Worm (Caenorhabditis elegans) whole organism, L3 larva: ENCODE results near the gene chil-11.

Experiments used
- aly-2 ChIP-seq: fragments of 150-350 bp; optimal IDR thresholded peaks from 2 replicates; lab custom pipeline; 2014; ENCODE audit warnings: missing biosample characterization, missing genetic modification characterization
- ceh-16 ChIP-seq: sonication (generic microtip); optimal IDR thresholded peaks from 2 replicates; lab custom pipeline; 2017; ENCODE audit warnings: missing biosample characterization, missing genetic modification characterization
- ceh-28 ChIP-seq: fragments of 150-350 bp; optimal IDR thresholded peaks from 2 replicates; lab custom pipeline; 2014; ENCODE audit warnings: missing biosample characterization, missing genetic modification reagents, missing genetic modification characterization
- ceh-82 ChIP-seq: fragments of 150-350 bp; optimal IDR thresholded peaks from 2 replicates; lab custom pipeline; 2014; ENCODE audit warnings: missing biosample characterization, missing genetic modification characterization
- ceh-9 ChIP-seq: sonication (generic microtip); optimal IDR thresholded peaks from 2 replicates; lab custom pipeline; 2018; ENCODE audit warnings: missing biosample characterization, missing genetic modification characterization
- daf-12 ChIP-seq: fragments of 150-350 bp; optimal IDR thresholded peaks from 2 replicates; lab custom pipeline; 2014; ENCODE audit warnings: missing biosample characterization, missing genetic modification reagents, missing genetic modification characterization
- egl-27 ChIP-seq: sonication (generic microtip); optimal IDR thresholded peaks from 4 replicates; lab custom pipeline; 2017; ENCODE audit warnings: missing biosample characterization, missing genetic modification reagents, missing genetic modification characterization
- egl-5 ChIP-seq: fragments of 150-350 bp; optimal IDR thresholded peaks from 2 replicates; lab custom pipeline; 2017; ENCODE audit warnings: missing biosample characterization, missing genetic modification reagents, missing genetic modification characterization, inconsistent platforms
- elt-1 ChIP-seq: fragments of 150-350 bp; optimal IDR thresholded peaks from 2 replicates; lab custom pipeline; 2014; ENCODE audit warnings: missing biosample characterization, missing genetic modification characterization
- elt-2 ChIP-seq: sonication (generic microtip); optimal IDR thresholded peaks from 2 replicates; lab custom pipeline; 2016; ENCODE audit warnings: missing genetic modification reagents, mild to moderate bottlenecking, missing genetic modification characterization, missing compliant biosample characterization
- elt-3 ChIP-seq, 3 experiments: fragments of 150-350 bp in 1 of 3; sonication (generic microtip) in 2 of 3; optimal IDR thresholded peaks; 2 replicates in 2 of 3; 4 replicates in 1 of 3; lab custom pipeline; 2014 to 2017; ENCODE audit warnings: missing biosample characterization in 3 of 3, missing genetic modification characterization in 3 of 3
- fkh-10 ChIP-seq: sonication (generic microtip); optimal IDR thresholded peaks from 2 replicates; lab custom pipeline; 2017; ENCODE audit warnings: missing biosample characterization, missing genetic modification reagents, missing genetic modification characterization
- fkh-2 ChIP-seq: fragments of 150-350 bp; optimal IDR thresholded peaks from 2 replicates; lab custom pipeline; 2014; ENCODE audit warnings: missing biosample characterization, missing genetic modification reagents, missing genetic modification characterization
- fos-1 ChIP-seq: fragments of 150-350 bp; optimal IDR thresholded peaks from 2 replicates; lab custom pipeline; 2014; ENCODE audit warnings: missing biosample characterization, missing genetic modification characterization
- hmg-11 ChIP-seq: sonication (generic microtip); optimal IDR thresholded peaks from 2 replicates; lab custom pipeline; 2016; ENCODE audit warnings: missing genetic modification characterization, missing compliant biosample characterization
- lin-15B ChIP-seq: fragments of 150-350 bp; optimal IDR thresholded peaks from 2 replicates; lab custom pipeline; 2014; ENCODE audit warnings: missing biosample characterization, missing genetic modification characterization
- lin-39 ChIP-seq: fragments of 150-350 bp; optimal IDR thresholded peaks from 2 replicates; lab custom pipeline; 2018; ENCODE audit warnings: missing biosample characterization, missing genetic modification reagents, missing genetic modification characterization
- lsy-12 ChIP-seq: sonication (generic microtip); optimal IDR thresholded peaks from 2 replicates; lab custom pipeline; 2016; ENCODE audit warnings: mild to moderate bottlenecking, missing genetic modification characterization, missing compliant biosample characterization
- mdl-1 ChIP-seq: fragments of 150-350 bp; optimal IDR thresholded peaks from 2 replicates; lab custom pipeline; 2014; ENCODE audit warnings: missing biosample characterization, missing genetic modification characterization
- nfya-1 ChIP-seq: sonication (generic microtip); optimal IDR thresholded peaks from 2 replicates; lab custom pipeline; 2017; ENCODE audit warnings: missing genetic modification characterization, mild to moderate bottlenecking, missing compliant biosample characterization, antibody characterized with exemption, moderate library complexity; ENCODE audit not compliant: insufficient read depth
- nhr-12 ChIP-seq: fragments of 150-350 bp; optimal IDR thresholded peaks from 2 replicates; lab custom pipeline; 2014; ENCODE audit warnings: missing biosample characterization, missing genetic modification characterization
- nhr-23 ChIP-seq: fragments of 150-350 bp; optimal IDR thresholded peaks from 2 replicates; lab custom pipeline; 2014; ENCODE audit warnings: missing biosample characterization, missing genetic modification reagents, missing genetic modification characterization
- nhr-25 ChIP-seq: sonication (generic microtip); optimal IDR thresholded peaks from 2 replicates; lab custom pipeline; 2017; ENCODE audit warnings: missing biosample characterization, missing genetic modification characterization
- nhr-28 ChIP-seq: fragments of 150-350 bp; optimal IDR thresholded peaks from 2 replicates; lab custom pipeline; 2014; ENCODE audit warnings: missing biosample characterization, missing genetic modification characterization
- nhr-43 ChIP-seq: sonication (generic microtip); optimal IDR thresholded peaks from 2 replicates; lab custom pipeline; 2016; ENCODE audit warnings: mild to moderate bottlenecking, missing genetic modification characterization, missing compliant biosample characterization; ENCODE audit not compliant: poor library complexity, severe bottlenecking
- nhr-77 ChIP-seq: fragments of 150-350 bp; optimal IDR thresholded peaks from 2 replicates; lab custom pipeline; 2014; ENCODE audit warnings: missing biosample characterization, missing genetic modification characterization
- pha-4 ChIP-seq: fragments of 150-350 bp; optimal IDR thresholded peaks from 2 replicates; lab custom pipeline; 2014; ENCODE audit warnings: missing biosample characterization, missing genetic modification reagents, missing genetic modification characterization
- pqm-1 ChIP-seq: fragments of 150-350 bp; optimal IDR thresholded peaks from 2 replicates; lab custom pipeline; 2017; ENCODE audit warnings: missing biosample characterization, missing genetic modification characterization, inconsistent platforms
- skn-1 ChIP-seq: fragments of 150-350 bp; optimal IDR thresholded peaks from 2 replicates; lab custom pipeline; 2014; ENCODE audit warnings: missing biosample characterization, missing genetic modification characterization
- tbx-2 ChIP-seq: sonication (generic microtip); optimal IDR thresholded peaks from 2 replicates; lab custom pipeline; 2016; ENCODE audit warnings: mild to moderate bottlenecking, missing genetic modification characterization, missing compliant biosample characterization
- unc-62 ChIP-seq: fragments of 150-350 bp; sonication (generic microtip); optimal IDR thresholded peaks from 4 replicates; lab custom pipeline; 2014; ENCODE audit warnings: missing biosample characterization, missing genetic modification reagents, missing genetic modification characterization
- zag-1 ChIP-seq: fragments of 150-350 bp; optimal IDR thresholded peaks from 2 replicates; lab custom pipeline; 2014; ENCODE audit warnings: missing biosample characterization, missing genetic modification characterization
- ztf-11 ChIP-seq: fragments of 150-350 bp; optimal IDR thresholded peaks from 2 replicates; lab custom pipeline; 2014; ENCODE audit warnings: missing biosample characterization, missing genetic modification characterization
- ztf-4 ChIP-seq: fragments of 150-350 bp; optimal IDR thresholded peaks from 2 replicates; lab custom pipeline; 2014; ENCODE audit warnings: missing biosample characterization, missing genetic modification characterization

Gene chil-11

ce11 chrIV:5731597-5731996 is 9.5 kb upstream of the chil-11 start, which contains the start of gene H35B03.2 (continued):
- peak; percentile 71 for TF ChIP-seq skn-1 (tag; lab: Kevin White, UChicago)
- no peak for TF ChIP-seq egl-5
- TF ChIP-seq nhr-77 (tag; lab: Kevin White, UChicago): no peak
- TF ChIP-seq fkh-2 (tag; lab: Kevin White, UChicago): no peak
- no peak for TF ChIP-seq egl-27
- no peak for TF ChIP-seq ceh-82
- TF ChIP-seq ceh-16 (tag; lab: Kevin White, UChicago): no peak

DNA sequence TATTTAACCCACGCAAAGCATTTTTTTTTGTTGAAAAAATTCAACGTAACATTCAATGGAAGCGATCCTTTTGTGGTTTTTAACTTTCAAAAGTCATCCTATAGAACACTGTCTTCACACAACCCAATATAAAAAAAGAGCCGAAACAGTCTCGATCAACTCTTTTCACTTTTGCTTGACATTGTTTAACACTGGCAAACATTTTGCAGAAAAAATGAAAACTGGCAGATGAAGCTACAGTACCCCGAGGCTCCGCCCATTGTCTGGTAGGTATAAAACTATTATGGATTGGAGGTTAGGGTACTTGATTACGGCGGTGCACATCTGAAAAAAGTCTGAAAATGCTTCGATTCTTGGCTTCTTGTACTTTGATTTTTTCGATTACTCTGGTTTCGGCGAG is 6.4 kb upstream of the chil-11 start, which contains the start of gene cpg-18:
cpg-18 (plus strand) TSS at position 301 of the 400 bp plus-strand sequence.
- TF ChIP-seq aly-2: no peak

DNA sequence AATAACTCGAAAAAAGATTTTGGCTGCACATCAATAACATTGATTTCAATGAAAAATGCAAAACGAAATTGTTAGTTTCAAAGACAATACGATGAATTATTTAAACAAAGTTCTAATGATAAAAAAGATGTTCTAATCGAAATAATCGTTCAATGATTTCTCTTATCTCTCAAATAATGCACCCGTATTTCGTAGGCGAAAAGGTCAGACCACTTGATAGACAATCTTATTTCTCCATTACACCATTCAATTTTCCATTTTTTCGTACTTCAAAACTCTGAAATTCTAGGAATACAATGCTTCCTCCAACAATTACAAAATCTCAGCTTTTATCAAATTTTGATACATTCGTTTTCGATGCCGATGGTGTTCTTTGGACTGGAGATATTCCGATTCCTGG is 3.0 kb downstream of the chil-11 start, which contains the start of gene C45E5.1:
C45E5.1 (plus strand) TSS at position 290 of the 400 bp plus-strand sequence.
- TF ChIP-seq egl-27 (no peak), nhr-43 (tag; lab: Kevin White, UChicago) (no peak), fos-1 (tag; lab: Kevin White, UChicago) (no peak), elt-2 (tag; lab: Kevin White, UChicago) (peak; percentile 49), pqm-1 (tag; lab: Kevin White, UChicago) (peak; percentile 47), elt-1 (no peak)

DNA sequence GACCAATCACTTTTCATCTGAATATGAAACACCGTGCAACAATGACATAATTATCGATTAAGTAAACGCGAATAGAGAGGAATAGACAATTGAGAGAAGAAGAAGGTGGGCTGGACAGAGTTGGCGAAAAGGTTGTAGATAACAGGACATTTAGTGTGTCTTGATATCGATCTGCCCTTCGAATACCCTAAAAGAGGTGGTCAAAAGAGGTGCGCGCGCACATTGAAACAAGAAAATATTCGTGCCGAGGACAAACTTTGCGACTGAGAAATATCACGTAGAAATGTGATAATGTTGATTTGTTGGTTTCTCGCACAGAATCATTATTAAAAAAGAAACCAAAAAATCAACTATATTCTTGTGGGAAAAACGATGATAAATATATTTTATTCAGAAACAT is 8.7 kb downstream of the chil-11 start:
- TF ChIP-seq nhr-25 (tag; lab: Kevin White, UChicago) (peak; percentile 29), zag-1 (tag; lab: Kevin White, UChicago) (no peak), elt-2 (tag; lab: Kevin White, UChicago) (peak; percentile 41), hmg-11 (tag; lab: Kevin White, UChicago) (no peak), lsy-12 (tag; lab: Kevin White, UChicago) (no peak), lin-15B (tag; lab: Kevin White, UChicago) (no peak), elt-1 (peak; percentile 51), nfya-1 (tag; lab: Kevin White, UChicago) (peak; percentile 22), elt-3 (tag; optimal IDR thresholded peaks at IDR 0.05; lab: Kevin White, UChicago) (peak in 1 of 3 experiments; percentile 12), nhr-43 (tag; lab: Kevin White, UChicago) (peak; percentile 25), ceh-28 (peak; percentile 51), nhr-12 (tag; lab: Kevin White, UChicago) (no peak), nhr-23 (tag; lab: Kevin White, UChicago) (peak; percentile 36), daf-12 (tag; lab: Kevin White, UChicago) (no peak)

DNA sequence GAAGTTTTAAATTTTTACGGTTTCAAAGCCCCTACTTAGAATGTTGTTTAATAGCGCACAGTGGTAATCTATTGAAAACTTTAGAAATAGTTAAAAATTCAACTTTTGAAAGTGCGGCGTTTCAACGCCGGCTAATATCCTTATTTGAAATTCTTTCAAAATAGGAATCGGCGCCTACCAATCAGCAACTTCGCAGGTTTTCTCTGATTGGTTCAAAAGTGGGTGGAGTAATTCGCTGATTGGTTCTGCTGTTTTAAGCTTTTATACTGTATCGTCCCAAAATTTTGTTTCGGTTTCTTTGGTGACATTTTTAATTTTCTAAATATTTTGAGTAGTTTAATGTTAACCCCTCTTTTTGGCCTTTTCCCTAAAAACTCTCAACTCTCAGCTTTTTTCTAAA is 10.9 kb downstream of the chil-11 start:
- TF ChIP-seq fkh-10 (GFP tag; lab: Kevin White, UChicago) (no peak), mdl-1 (no peak), unc-62 (no peak), fos-1 (tag; lab: Kevin White, UChicago) (no peak), ztf-4 (no peak), nfya-1 (tag; lab: Kevin White, UChicago) (peak; percentile 94), ceh-9 (tag; lab: Kevin White, UChicago) (no peak), aly-2 (no peak), lin-15B (tag; lab: Kevin White, UChicago) (no peak)

DNA sequence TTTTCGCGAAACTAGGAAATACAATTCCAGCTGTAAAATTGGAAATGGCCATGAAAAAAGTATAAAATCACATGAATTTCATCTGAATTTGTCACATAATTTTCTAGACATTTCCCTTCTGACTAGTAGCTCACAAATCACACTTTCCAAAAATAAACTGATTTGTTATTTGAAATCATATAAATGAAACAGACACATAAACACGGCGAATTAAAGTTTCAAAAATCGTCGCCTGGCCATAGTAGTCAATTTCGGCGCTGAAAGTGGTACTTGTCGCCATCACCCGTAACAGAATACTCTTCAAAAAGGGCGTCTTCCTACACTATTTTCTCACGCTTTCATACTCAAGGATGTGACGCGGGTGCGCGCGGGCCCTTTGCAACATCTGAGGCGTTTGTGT is 11.6 kb downstream of the chil-11 start:
- TF ChIP-seq ceh-82: no peak

ce11 chrIV:5753253-5753652 is 12.1 kb downstream of the chil-11 start:
- TF ChIP-seq nhr-12 (tag; lab: Kevin White, UChicago): no peak
- TF ChIP-seq pha-4 (tag; lab: Kevin White, UChicago): peak; percentile 91
- TF ChIP-seq tbx-2 (tag; lab: Kevin White, UChicago): peak; percentile 5
- TF ChIP-seq nhr-28: no peak
- peak; percentile 7 for TF ChIP-seq lin-39 (tag; lab: Kevin White, UChicago)
- no peak for TF ChIP-seq zag-1 (tag; lab: Kevin White, UChicago)
- no peak for TF ChIP-seq mdl-1
- no peak for TF ChIP-seq daf-12 (tag; lab: Kevin White, UChicago)
- no peak for TF ChIP-seq ztf-11
- no peak for TF ChIP-seq elt-2 (tag; lab: Kevin White, UChicago)
- TF ChIP-seq, all 47 proteins: peak for 3
